Worm (Caenorhabditis elegans) whole organism, L4 larva: ENCODE measurements around the gene F21E9.2.
A peak's percentile ranks its signal among the peaks of the same experiment; 100 is the strongest.

Experiments
- D1046.2 ChIP-seq: fragments of 200-800 bp; sonication (Bioruptor generic); IDR thresholded peaks from 2 replicates; pipeline ENCODE4 v1.3.6; 2022; ENCODE audit warnings: missing genetic modification characterization, missing compliant biosample characterization
- F10B5.3 ChIP-seq: sonication (generic microtip); optimal IDR thresholded peaks from 2 replicates; lab custom pipeline; 2016; ENCODE audit warnings: mild to moderate bottlenecking, missing genetic modification characterization, missing compliant biosample characterization
- F37D6.2 ChIP-seq: sonication (generic microtip); optimal IDR thresholded peaks from 2 replicates; lab custom pipeline; 2016; ENCODE audit warnings: mild to moderate bottlenecking, missing genetic modification characterization, missing compliant biosample characterization
- F44E2.7 ChIP-seq: fragments of 200-800 bp; sonication (Bioruptor generic); IDR thresholded peaks from 2 replicates; pipeline ENCODE4 v2.1.2; 2022; ENCODE audit warnings: missing genetic modification characterization, missing compliant biosample characterization
- T20F7.1 ChIP-seq: fragments of 200-800 bp; sonication (Bioruptor generic); optimal IDR thresholded peaks from 2 replicates; lab custom pipeline; 2018; ENCODE audit warnings: mild to moderate bottlenecking, missing genetic modification characterization, missing compliant biosample characterization
- Y75B8A.6 ChIP-seq: fragments of 200-800 bp; sonication (Bioruptor generic); IDR thresholded peaks from 2 replicates; pipeline ENCODE4 v1.3.6; 2022; ENCODE audit warnings: missing genetic modification reagents, missing genetic modification characterization, missing compliant biosample characterization
- ZK337.2 ChIP-seq: fragments of 200-800 bp; sonication (Bioruptor generic); IDR thresholded peaks from 2 replicates; pipeline ENCODE4 v1.3.6; 2022; ENCODE audit warnings: missing genetic modification reagents, missing genetic modification characterization, missing compliant biosample characterization
- ZK546.5 ChIP-seq, 2 experiments: sonication (generic microtip); optimal IDR thresholded peaks; 2 replicates each; lab custom pipeline; 2017; ENCODE audit warnings: missing biosample characterization in 2 of 2, missing genetic modification characterization in 2 of 2
- ceh-28 ChIP-seq: fragments of 150-350 bp; optimal IDR thresholded peaks from 2 replicates; lab custom pipeline; 2014; ENCODE audit warnings: missing biosample characterization, missing genetic modification reagents, missing genetic modification characterization
- ceh-62 ChIP-seq: sonication (generic microtip); optimal IDR thresholded peaks from 2 replicates; lab custom pipeline; 2017; ENCODE audit warnings: missing biosample characterization, missing genetic modification characterization
- ces-1 ChIP-seq: fragments of 150-350 bp; sonication (generic microtip); optimal IDR thresholded peaks from 4 replicates; lab custom pipeline; 2014; ENCODE audit warnings: missing biosample characterization, missing genetic modification reagents, missing genetic modification characterization
- ctbp-1 ChIP-seq: fragments of 200-800 bp; sonication (Bioruptor generic); IDR thresholded peaks from 2 replicates; pipeline ENCODE4 v1.3.6; 2022; ENCODE audit warnings: missing genetic modification reagents, missing genetic modification characterization, missing compliant biosample characterization
- daf-12 ChIP-seq: fragments of 150-350 bp; optimal IDR thresholded peaks from 2 replicates; lab custom pipeline; 2014; ENCODE audit warnings: missing biosample characterization, missing genetic modification reagents, missing genetic modification characterization
- daf-16 ChIP-seq, 3 experiments: sonication (generic microtip); optimal IDR thresholded peaks; 2 replicates each; lab custom pipeline; 2016 to 2017; ENCODE audit warnings: missing genetic modification characterization in 3 of 3, missing genetic modification reagents in 3 of 3, mild to moderate bottlenecking in 2 of 3, missing compliant biosample characterization in 2 of 3, missing biosample characterization in 1 of 3, moderate library complexity in 1 of 3
- dmd-9 ChIP-seq: fragments of 200-800 bp; sonication (Bioruptor generic); IDR thresholded peaks from 2 replicates; pipeline ENCODE4 v1.3.6; 2022; ENCODE audit warnings: missing genetic modification reagents, missing genetic modification characterization, missing compliant biosample characterization
- dpl-1 ChIP-seq: fragments of 150-350 bp; optimal IDR thresholded peaks from 2 replicates; lab custom pipeline; 2014; ENCODE audit warnings: missing biosample characterization, missing genetic modification reagents, missing genetic modification characterization
- dve-1 ChIP-seq: sonication (generic microtip); optimal IDR thresholded peaks from 2 replicates; lab custom pipeline; 2017; ENCODE audit warnings: antibody characterized with exemption, mild to moderate bottlenecking, missing genetic modification characterization, missing compliant biosample characterization; ENCODE audit not compliant: insufficient read depth
- fos-1 ChIP-seq: fragments of 150-350 bp; optimal IDR thresholded peaks from 2 replicates; lab custom pipeline; 2014; ENCODE audit warnings: missing biosample characterization, missing genetic modification characterization
- gei-8 ChIP-seq: fragments of 200-800 bp; sonication (Bioruptor generic); optimal IDR thresholded peaks from 2 replicates; lab custom pipeline; 2018; ENCODE audit warnings: mild to moderate bottlenecking, missing genetic modification characterization, missing compliant biosample characterization
- hif-1 ChIP-seq, 2 experiments: sonication (generic microtip); optimal IDR thresholded peaks; 2 replicates each; lab custom pipeline; 2016 to 2017; ENCODE audit warnings: missing compliant biosample characterization in 2 of 2, missing genetic modification characterization in 2 of 2, missing genetic modification reagents in 2 of 2, missing genotype in 2 of 2, mild to moderate bottlenecking in 1 of 2
- hlh-30 ChIP-seq: sonication (generic microtip); optimal IDR thresholded peaks from 2 replicates; lab custom pipeline; 2017; ENCODE audit warnings: antibody characterized with exemption, mild to moderate bottlenecking, missing genetic modification characterization, missing compliant biosample characterization; ENCODE audit not compliant: insufficient read depth
- jun-1 ChIP-seq: fragments of 150-350 bp; optimal IDR thresholded peaks from 2 replicates; lab custom pipeline; 2014; ENCODE audit warnings: missing biosample characterization, missing genetic modification reagents, missing genetic modification characterization
- lim-7 ChIP-seq: fragments of 200-800 bp; sonication (Bioruptor generic); IDR thresholded peaks from 2 replicates; pipeline ENCODE4 v1.3.6; 2022; ENCODE audit warnings: missing genetic modification characterization, missing compliant biosample characterization
- lin-13 ChIP-seq: fragments of 150-350 bp; optimal IDR thresholded peaks from 2 replicates; lab custom pipeline; 2014; ENCODE audit warnings: missing biosample characterization, missing genetic modification reagents, missing genetic modification characterization
- lin-15B ChIP-seq: fragments of 150-350 bp; sonication (generic microtip); optimal IDR thresholded peaks from 3 replicates; lab custom pipeline; 2014; ENCODE audit warnings: missing biosample characterization, missing genetic modification characterization
- lin-29 ChIP-seq: fragments of 200-800 bp; sonication (Bioruptor generic); IDR thresholded peaks from 2 replicates; pipeline ENCODE4 v1.3.6; 2022; ENCODE audit warnings: missing genetic modification reagents, missing genetic modification characterization, missing compliant biosample characterization
- lir-3 ChIP-seq: sonication (generic microtip); optimal IDR thresholded peaks from 2 replicates; lab custom pipeline; 2016; ENCODE audit warnings: mild to moderate bottlenecking, missing genetic modification characterization, missing compliant biosample characterization
- lsy-2 ChIP-seq, 2 experiments: fragments of 150-350 bp in 1 of 2; sonication (generic microtip) in 1 of 2; optimal IDR thresholded peaks; 2 replicates each; lab custom pipeline; 2014 to 2017; ENCODE audit warnings: missing biosample characterization in 2 of 2, missing genetic modification characterization in 2 of 2
- madf-5 ChIP-seq, 2 experiments: fragments of 200-800 bp; sonication (Bioruptor generic); IDR thresholded peaks; 2 replicates each; pipeline ENCODE4 v1.3.6; 2022; ENCODE audit warnings: missing compliant biosample characterization in 2 of 2, missing genetic modification characterization in 2 of 2
- madf-9 ChIP-seq: fragments of 200-800 bp; sonication (Bioruptor generic); conservative IDR thresholded peaks from 2 replicates; pipeline ENCODE4 v1.3.6; 2022; ENCODE audit warnings: missing genetic modification reagents, missing genetic modification characterization, missing compliant biosample characterization
- mdl-1 ChIP-seq, 2 experiments: fragments of 150-350 bp in 1 of 2; sonication (generic microtip) in 1 of 2; optimal IDR thresholded peaks; 2 replicates each; lab custom pipeline; 2014 to 2017; ENCODE audit warnings: missing biosample characterization in 2 of 2, missing genetic modification characterization in 2 of 2
- mep-1 ChIP-seq: fragments of 150-350 bp; sonication (generic microtip); optimal IDR thresholded peaks from 3 replicates; lab custom pipeline; 2014; ENCODE audit warnings: missing biosample characterization, missing genetic modification characterization
- mes-2 ChIP-seq: sonication (generic microtip); optimal IDR thresholded peaks from 2 replicates; lab custom pipeline; 2016; ENCODE audit warnings: missing genotype, mild to moderate bottlenecking, missing genetic modification characterization, missing compliant biosample characterization; ENCODE audit not compliant: poor library complexity, severe bottlenecking
- nhr-102 ChIP-seq: sonication (generic microtip); optimal IDR thresholded peaks from 2 replicates; lab custom pipeline; 2016; ENCODE audit warnings: mild to moderate bottlenecking, missing genetic modification characterization, moderate library complexity, missing compliant biosample characterization
- nhr-11 ChIP-seq: fragments of 150-350 bp; optimal IDR thresholded peaks from 2 replicates; lab custom pipeline; 2014; ENCODE audit warnings: missing biosample characterization, missing genetic modification characterization
- nhr-237 ChIP-seq: sonication (generic microtip); optimal IDR thresholded peaks from 2 replicates; lab custom pipeline; 2017; ENCODE audit warnings: missing biosample characterization, missing genetic modification characterization
- nhr-25 ChIP-seq: sonication (generic microtip); optimal IDR thresholded peaks from 2 replicates; lab custom pipeline; 2017; ENCODE audit warnings: missing genetic modification characterization, mild to moderate bottlenecking, missing compliant biosample characterization, antibody characterized with exemption, moderate library complexity, borderline replicate concordance; ENCODE audit not compliant: insufficient read depth
- nhr-28 ChIP-seq: fragments of 150-350 bp; optimal IDR thresholded peaks from 2 replicates; lab custom pipeline; 2014; ENCODE audit warnings: missing biosample characterization, missing genetic modification characterization
- nhr-42 ChIP-seq: fragments of 200-800 bp; sonication (Bioruptor generic); IDR thresholded peaks from 2 replicates; pipeline ENCODE4 v1.3.6; 2022; ENCODE audit warnings: missing genetic modification characterization, missing compliant biosample characterization
- pha-4 ChIP-seq, 2 experiments: fragments of 150-350 bp in 1 of 2; fragments of 200-800 bp in 1 of 2; sonication (Bioruptor generic) in 1 of 2; IDR thresholded peaks in 1 of 2; optimal IDR thresholded peaks in 1 of 2; 2 replicates each; pipeline versions ENCODE4 v1.3.6 to Lab custom; 2014 to 2022; ENCODE audit warnings: missing genetic modification characterization in 2 of 2, missing genetic modification reagents in 2 of 2, missing biosample characterization in 1 of 2, missing compliant biosample characterization in 1 of 2
- php-3 ChIP-seq: fragments of 200-800 bp; sonication (Bioruptor generic); IDR thresholded peaks from 2 replicates; pipeline ENCODE4 v1.3.6; 2022; ENCODE audit warnings: missing genetic modification reagents, missing genetic modification characterization, missing compliant biosample characterization
- saeg-2 ChIP-seq: fragments of 200-800 bp; sonication (Bioruptor generic); IDR thresholded peaks from 2 replicates; pipeline ENCODE4 v1.3.6; 2022; ENCODE audit warnings: missing genetic modification reagents, missing genetic modification characterization, missing compliant biosample characterization
- set-16 ChIP-seq: fragments of 200-800 bp; sonication (Bioruptor generic); IDR thresholded peaks from 2 replicates; pipeline ENCODE4 v1.3.6; 2022; ENCODE audit warnings: missing genetic modification reagents, missing genetic modification characterization, missing compliant biosample characterization
- spr-1 ChIP-seq: sonication (generic microtip); optimal IDR thresholded peaks from 2 replicates; lab custom pipeline; 2016; ENCODE audit warnings: mild to moderate bottlenecking, missing genetic modification characterization, missing compliant biosample characterization
- tag-97 ChIP-seq: fragments of 200-800 bp; sonication (Bioruptor generic); IDR thresholded peaks from 2 replicates; pipeline ENCODE4 v1.3.6; 2022; ENCODE audit warnings: missing genetic modification characterization, missing compliant biosample characterization
- unc-130 ChIP-seq: sonication (generic microtip); optimal IDR thresholded peaks from 2 replicates; lab custom pipeline; 2016; ENCODE audit warnings: missing genetic modification reagents, missing genetic modification characterization, missing compliant biosample characterization
- unc-39 ChIP-seq: sonication (generic microtip); optimal IDR thresholded peaks from 2 replicates; lab custom pipeline; 2017; ENCODE audit warnings: missing biosample characterization, missing genetic modification characterization
- zag-1 ChIP-seq: fragments of 150-350 bp; optimal IDR thresholded peaks from 2 replicates; lab custom pipeline; 2014; ENCODE audit warnings: missing biosample characterization, missing genetic modification characterization
- ztf-11 ChIP-seq: fragments of 150-350 bp; optimal IDR thresholded peaks from 2 replicates; lab custom pipeline; 2014; ENCODE audit warnings: missing biosample characterization, missing genetic modification characterization

Gene F21E9.2

DNA sequence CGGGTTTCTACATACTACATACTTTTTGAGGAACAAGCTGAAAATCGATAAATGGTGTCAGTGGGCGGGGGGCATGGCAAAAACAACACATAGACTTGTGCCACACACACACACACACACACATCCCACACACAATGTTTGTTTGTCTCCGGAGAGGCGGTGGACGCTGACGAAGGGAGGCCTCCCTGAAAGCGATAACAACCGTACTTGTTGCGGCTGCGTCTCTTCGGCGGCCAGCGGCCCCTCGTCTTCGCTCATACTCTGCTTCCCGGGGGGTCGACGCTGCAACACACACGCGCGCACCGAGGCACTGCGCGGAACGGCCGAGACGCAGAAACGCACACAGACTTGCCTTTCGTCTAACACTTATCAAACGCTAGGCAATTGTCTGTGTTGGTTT is 10.0 kb downstream of the F21E9.2 start (continued):
- no peak for TF ChIP-seq Y75B8A.6
- TF ChIP-seq madf-5 (GFP tag; IDR thresholded peaks at IDR 0.05; lab: Robert Waterston, UW) = no peak
- no peak for TF ChIP-seq F44E2.7
- 0 out of 2 replicates have a peak, but pooled peaks have one; percentile 43 for TF ChIP-seq lim-7 (GFP tag; lab: Robert Waterston, UW)
- TF ChIP-seq lin-29 (GFP tag; lab: Robert Waterston, UW) = no peak
- peak; percentile 32 to 66 for TF ChIP-seq daf-16 (GFP tag; optimal IDR thresholded peaks at IDR 0.05; lab: Kevin White, UChicago)
- TF ChIP-seq daf-16 (tag; optimal IDR thresholded peaks at IDR 0.05; lab: Kevin White, UChicago) = peak; percentile 84
- TF ChIP-seq lsy-2 (tag; optimal IDR thresholded peaks at IDR 0.05; lab: Kevin White, UChicago) = peak in 1 of 2 experiments; percentile 26
- no peak for TF ChIP-seq ceh-62 (tag; lab: Kevin White, UChicago)
- peak; percentile 81 to 85 for TF ChIP-seq mdl-1 (tag; optimal IDR thresholded peaks at IDR 0.05; lab: Kevin White, UChicago)
- TF ChIP-seq ceh-28 (tag; lab: Kevin White, UChicago) = peak; percentile 64
- peak; percentile 46 for TF ChIP-seq nhr-28 (tag; lab: Kevin White, UChicago)
- TF ChIP-seq saeg-2 (GFP tag; lab: Robert Waterston, UW) = 0 out of 2 replicates have a peak, but pooled peaks have one; percentile 57
- no peak; the same call in 1 of the 2 replicates for TF ChIP-seq madf-9
- TF ChIP-seq nhr-237 (tag; lab: Kevin White, UChicago) = no peak
- no peak for TF ChIP-seq unc-39 (tag; lab: Kevin White, UChicago)
- TF ChIP-seq ctbp-1 (GFP tag; lab: Robert Waterston, UW) = peak; percentile 65; the same call in 1 of the 2 replicates
- TF ChIP-seq jun-1 = no peak
- no peak for TF ChIP-seq nhr-42
- TF ChIP-seq nhr-102 (tag; lab: Kevin White, UChicago) = peak; percentile 33
- TF ChIP-seq tag-97 = no peak
- TF ChIP-seq nhr-25 = no peak
- peak in 1 of 2 experiments; percentile 59 for TF ChIP-seq hif-1 (tag; optimal IDR thresholded peaks at IDR 0.05; lab: Kevin White, UChicago)
- no peak for TF ChIP-seq fos-1 (tag; lab: Kevin White, UChicago)
- peak; percentile 62 for TF ChIP-seq dve-1
- TF ChIP-seq ZK337.2 (GFP tag; lab: Robert Waterston, UW) = no peak
- TF ChIP-seq daf-12 (tag; lab: Kevin White, UChicago) = no peak
- no peak for TF ChIP-seq ces-1 (GFP tag; lab: Kevin White, UChicago)
- peak; percentile 98 for TF ChIP-seq set-16
- TF ChIP-seq ZK546.5 (tag; optimal IDR thresholded peaks at IDR 0.05; lab: Kevin White, UChicago) = no peak
- peak; percentile 62; the same call in 1 of the 2 replicates for TF ChIP-seq dmd-9 (GFP tag; lab: Robert Waterston, UW)
- TF ChIP-seq D1046.2 (GFP tag; lab: Robert Waterston, UW) = no peak
- no peak for TF ChIP-seq dpl-1 (GFP tag; lab: Kevin White, UChicago)
- TF ChIP-seq mes-2 (tag; lab: Kevin White, UChicago) = peak; percentile 78
- TF ChIP-seq F37D6.2 (tag; lab: Kevin White, UChicago) = peak; percentile 17
- TF ChIP-seq lir-3 (tag; lab: Kevin White, UChicago) = no peak
- TF ChIP-seq zag-1 (tag; lab: Kevin White, UChicago) = no peak
- no peak for TF ChIP-seq unc-130
- TF ChIP-seq mep-1 (tag; lab: Kevin White, UChicago) = peak; percentile 74
- TF ChIP-seq gei-8 (GFP tag; lab: Kevin White, UChicago) = no peak
- no peak for TF ChIP-seq lin-15B (tag; lab: Kevin White, UChicago)
- TF ChIP-seq ztf-11 (tag; lab: Kevin White, UChicago) = no peak
- peak; percentile 27 for TF ChIP-seq nhr-11 (tag; lab: Kevin White, UChicago)
- peak; percentile 26 for TF ChIP-seq spr-1 (tag; lab: Kevin White, UChicago)
- peak; percentile 80 for TF ChIP-seq php-3 (GFP tag; lab: Robert Waterston, UW)
- TF ChIP-seq F10B5.3 (tag; lab: Kevin White, UChicago) = no peak
- peak; percentile 62 for TF ChIP-seq pha-4 (GFP tag; IDR thresholded peaks at IDR 0.05; lab: Robert Waterston, UW)
- no peak for TF ChIP-seq pha-4 (tag; optimal IDR thresholded peaks at IDR 0.05; lab: Kevin White, UChicago)
- TF ChIP-seq lin-13 (GFP tag; lab: Kevin White, UChicago) = peak; percentile 16
- TF ChIP-seq hlh-30 (tag; lab: Kevin White, UChicago) = peak; percentile 66
- no peak for TF ChIP-seq T20F7.1 (GFP tag; lab: Kevin White, UChicago)
